Fruit fly (Drosophila melanogaster) whole organism, embryonic: Measurements from ENCODE around the gene Ir68b.

ENCODE experiments used
- Abd-B ChIP-seq: fragments of 200-800 bp; sonication (Bioruptor generic); optimal IDR thresholded peaks from 2 replicates; lab custom pipeline; 2018; ENCODE audit warnings: missing biosample characterization, mild to moderate bottlenecking, missing genetic modification characterization, moderate library complexity
- CG10462 ChIP-seq: fragments of 200-800 bp; sonication (Bioruptor generic); optimal IDR thresholded peaks from 2 replicates; lab custom pipeline; 2016; ENCODE audit warnings: missing biosample characterization, missing genetic modification characterization
- CG10979 ChIP-seq: fragments of 200-800 bp; sonication (Bioruptor generic); optimal IDR thresholded peaks from 2 replicates; lab custom pipeline; 2018; ENCODE audit warnings: missing biosample characterization, mild to moderate bottlenecking, missing genetic modification characterization, moderate library complexity
- CG12071 ChIP-seq: fragments of 200-800 bp; sonication (Bioruptor generic); optimal IDR thresholded peaks from 3 replicates; lab custom pipeline; 2018; ENCODE audit warnings: missing biosample characterization, mild to moderate bottlenecking, missing genetic modification characterization
- CG14441 ChIP-seq: fragments of 200-800 bp; sonication (Bioruptor generic); IDR thresholded peaks from 2 replicates; pipeline ENCODE4 v1.3.6; 2022; ENCODE audit warnings: missing biosample characterization, missing genetic modification characterization
- CG14860 ChIP-seq: fragments of 200-800 bp; sonication (Bioruptor generic); IDR thresholded peaks from 3 replicates; pipeline ENCODE4 v1.3.6; 2022; ENCODE audit warnings: missing biosample characterization, missing genetic modification characterization; ENCODE audit not compliant: partially characterized antibody
- CG14965 ChIP-seq: fragments of 200-800 bp; sonication (Bioruptor generic); optimal IDR thresholded peaks from 2 replicates; lab custom pipeline; 2016; ENCODE audit warnings: missing biosample characterization, missing genetic modification characterization, borderline replicate concordance
- CG15601 ChIP-seq: fragments of 200-800 bp; sonication (Bioruptor generic); optimal IDR thresholded peaks from 3 replicates; lab custom pipeline; 2019; ENCODE audit warnings: missing biosample characterization, mild to moderate bottlenecking, missing genetic modification characterization, moderate library complexity
- CG17186 ChIP-seq: fragments of 200-800 bp; sonication (Bioruptor generic); optimal IDR thresholded peaks from 3 replicates; lab custom pipeline; 2017; ENCODE audit warnings: missing biosample characterization, missing genetic modification reagents, missing genetic modification characterization
- CG1792 ChIP-seq: fragments of 200-800 bp; sonication (Bioruptor generic); optimal IDR thresholded peaks from 2 replicates; lab custom pipeline; 2016; ENCODE audit warnings: missing biosample characterization, missing genetic modification characterization
- CG2116 ChIP-seq: fragments of 200-800 bp; sonication (Bioruptor generic); optimal IDR thresholded peaks from 3 replicates; lab custom pipeline; 2018; ENCODE audit warnings: missing biosample characterization, mild to moderate bottlenecking, missing genetic modification characterization
- CG2129 ChIP-seq: fragments of 200-800 bp; sonication (Bioruptor generic); IDR thresholded peaks from 2 replicates; pipeline ENCODE4 v1.3.6; 2022; ENCODE audit warnings: missing biosample characterization, missing genetic modification characterization; ENCODE audit not compliant: partially characterized antibody
- CG2712 ChIP-seq: fragments of 200-800 bp; optimal IDR thresholded peaks from 3 replicates; lab custom pipeline; 2019; ENCODE audit warnings: missing biosample characterization, mild to moderate bottlenecking, missing genetic modification characterization, moderate library complexity
- CG30403 ChIP-seq: fragments of 200-800 bp; sonication (Bioruptor generic); optimal IDR thresholded peaks from 3 replicates; lab custom pipeline; 2016; ENCODE audit warnings: missing biosample characterization, missing genetic modification characterization
- CG32767 ChIP-seq: fragments of 200-800 bp; sonication (Bioruptor generic); IDR thresholded peaks from 2 replicates; pipeline ENCODE4 v1.3.6; 2022; ENCODE audit warnings: missing biosample characterization, missing genetic modification characterization
- CG33213 ChIP-seq: fragments of 200-800 bp; sonication (Bioruptor generic); optimal IDR thresholded peaks from 3 replicates; lab custom pipeline; 2016; ENCODE audit warnings: missing biosample characterization, missing genetic modification characterization
- CG4730 ChIP-seq: fragments of 200-800 bp; sonication (Bioruptor generic); IDR thresholded peaks from 2 replicates; pipeline ENCODE4 v1.3.6; 2022; ENCODE audit warnings: missing biosample characterization, missing genetic modification characterization
- CG6175 ChIP-seq: fragments of 200-800 bp; sonication (Bioruptor generic); IDR thresholded peaks from 3 replicates; pipeline ENCODE4 v1.3.6; 2022; ENCODE audit warnings: missing biosample characterization, missing genetic modification characterization
- CG6854 ChIP-seq: fragments of 200-800 bp; sonication (Bioruptor generic); optimal IDR thresholded peaks from 3 replicates; lab custom pipeline; 2017; ENCODE audit warnings: missing biosample characterization, mild to moderate bottlenecking, missing genetic modification characterization
- CG7357 ChIP-seq: fragments of 200-800 bp; sonication (Bioruptor generic); IDR thresholded peaks from 3 replicates; pipeline ENCODE4 v1.3.6; 2022; ENCODE audit warnings: missing biosample characterization, missing genetic modification characterization
- CG8924 ChIP-seq: fragments of 200-800 bp; optimal IDR thresholded peaks from 3 replicates; lab custom pipeline; 2019; ENCODE audit warnings: missing biosample characterization, mild to moderate bottlenecking, missing genetic modification characterization, moderate library complexity
- CG8944 ChIP-seq: fragments of 200-800 bp; sonication (Bioruptor generic); optimal IDR thresholded peaks from 3 replicates; lab custom pipeline; 2016; ENCODE audit warnings: missing biosample characterization, missing genetic modification characterization
- D19A ChIP-seq: fragments of 200-800 bp; optimal IDR thresholded peaks from 3 replicates; lab custom pipeline; 2019; ENCODE audit warnings: missing biosample characterization, mild to moderate bottlenecking, missing genetic modification characterization, moderate library complexity
- Dbx ChIP-seq: fragments of 200-800 bp; sonication (Bioruptor generic); IDR thresholded peaks from 3 replicates; pipeline ENCODE4 v1.3.6; 2022; ENCODE audit warnings: missing biosample characterization, missing genetic modification characterization
- Dp ChIP-seq: fragments of 200-800 bp; sonication (Bioruptor generic); optimal IDR thresholded peaks from 2 replicates; lab custom pipeline; 2018; ENCODE audit warnings: missing biosample characterization, mild to moderate bottlenecking, missing genetic modification characterization, moderate library complexity
- Elba2 ChIP-seq: fragments of 200-800 bp; sonication (Bioruptor generic); optimal IDR thresholded peaks from 3 replicates; lab custom pipeline; 2016; ENCODE audit warnings: missing biosample characterization, missing genetic modification characterization
- NC2β ChIP-seq: fragments of 200-800 bp; sonication (Bioruptor generic); optimal IDR thresholded peaks from 2 replicates; lab custom pipeline; 2016; ENCODE audit warnings: missing biosample characterization, missing genetic modification characterization
- NK7.1 ChIP-seq: fragments of 200-800 bp; sonication (Bioruptor generic); optimal IDR thresholded peaks from 3 replicates; lab custom pipeline; 2016; ENCODE audit warnings: missing biosample characterization, missing genetic modification characterization
- PHDP ChIP-seq: fragments of 200-800 bp; sonication (Bioruptor generic); optimal IDR thresholded peaks from 3 replicates; lab custom pipeline; 2018; ENCODE audit warnings: missing biosample characterization, mild to moderate bottlenecking, missing genetic modification characterization, moderate library complexity
- Poxn ChIP-seq: fragments of 200-800 bp; sonication (Bioruptor generic); IDR thresholded peaks from 2 replicates; pipeline ENCODE4 v1.3.6; 2022; ENCODE audit warnings: missing biosample characterization, missing genetic modification characterization
- Ptx1 ChIP-seq: fragments of 200-800 bp; sonication (Bioruptor generic); IDR thresholded peaks from 2 replicates; pipeline ENCODE4 v1.3.6; 2022; ENCODE audit warnings: missing biosample characterization, missing genetic modification characterization
- Sin3A ChIP-seq: fragments of >200 bp; optimal IDR thresholded peaks from 2 replicates; lab custom pipeline; 2018
- Vsx1 ChIP-seq: fragments of 200-800 bp; sonication (Bioruptor generic); optimal IDR thresholded peaks from 2 replicates; lab custom pipeline; 2017; ENCODE audit warnings: missing biosample characterization, mild to moderate bottlenecking, missing genetic modification characterization, missing genetic modification reagents
- bab2 ChIP-seq: fragments of 200-800 bp; sonication (Bioruptor generic); optimal IDR thresholded peaks from 2 replicates; lab custom pipeline; 2016; ENCODE audit warnings: missing biosample characterization, missing genetic modification characterization
- dmrt11E ChIP-seq: fragments of 200-800 bp; sonication (Bioruptor generic); optimal IDR thresholded peaks from 3 replicates; lab custom pipeline; 2018; ENCODE audit warnings: missing biosample characterization, mild to moderate bottlenecking, missing genetic modification characterization, moderate library complexity
- gsb-n ChIP-seq: fragments of 200-800 bp; sonication (Bioruptor generic); optimal IDR thresholded peaks from 3 replicates; lab custom pipeline; 2018; ENCODE audit warnings: missing biosample characterization, mild to moderate bottlenecking, missing genetic modification characterization
- kah ChIP-seq: fragments of 200-800 bp; sonication (Bioruptor generic); optimal IDR thresholded peaks from 2 replicates; lab custom pipeline; 2018; ENCODE audit warnings: missing biosample characterization, mild to moderate bottlenecking, missing genetic modification characterization
- ken ChIP-seq: fragments of 200-800 bp; sonication (Bioruptor generic); IDR thresholded peaks from 3 replicates; pipeline ENCODE4 v1.3.6; 2022; ENCODE audit warnings: missing biosample characterization, missing genetic modification characterization
- knrl ChIP-seq: fragments of 200-800 bp; sonication (Bioruptor generic); IDR thresholded peaks from 3 replicates; pipeline ENCODE4 v1.3.6; 2022; ENCODE audit warnings: missing biosample characterization, missing genetic modification characterization; ENCODE audit not compliant: partially characterized antibody
- lmd ChIP-seq: fragments of 200-800 bp; sonication (Bioruptor generic); IDR thresholded peaks from 2 replicates; pipeline ENCODE4 v1.3.6; 2022; ENCODE audit warnings: missing biosample characterization, missing genetic modification characterization
- lov ChIP-seq, 2 experiments: fragments of 200-800 bp in 1 of 2; fragments of >200 bp in 1 of 2; sonication (Bioruptor generic) in 1 of 2; IDR thresholded peaks in 1 of 2; optimal IDR thresholded peaks in 1 of 2; 2 replicates in 1 of 2; 3 replicates in 1 of 2; pipeline versions ENCODE4 v1.3.6 to Lab custom; 2017 to 2022; ENCODE audit warnings: missing biosample characterization in 1 of 2, missing genetic modification characterization in 1 of 2
- prd ChIP-seq, 3 experiments: fragments of >200 bp in 2 of 3; fragments of 200-800 bp in 1 of 3; sonication (Bioruptor generic) in 1 of 3; optimal IDR thresholded peaks in 2 of 3; IDR thresholded peaks in 1 of 3; 2 replicates in 2 of 3; 3 replicates in 1 of 3; pipeline versions ENCODE4 v1.3.6 to Lab custom; 2017 to 2022; ENCODE audit warnings: missing biosample characterization in 1 of 3, missing genetic modification characterization in 1 of 3
- pros ChIP-seq: fragments of 200-800 bp; sonication (Bioruptor generic); optimal IDR thresholded peaks from 3 replicates; lab custom pipeline; 2019; ENCODE audit warnings: missing biosample characterization, mild to moderate bottlenecking, missing genetic modification characterization, moderate library complexity
- run ChIP-seq: fragments of 200-800 bp; sonication (Bioruptor generic); optimal IDR thresholded peaks from 3 replicates; lab custom pipeline; 2018; ENCODE audit warnings: missing biosample characterization, mild to moderate bottlenecking, missing genetic modification characterization
- sisA ChIP-seq: fragments of 200-800 bp; sonication (Bioruptor generic); IDR thresholded peaks from 2 replicates; pipeline ENCODE4 v1.3.6; 2022; ENCODE audit warnings: missing biosample characterization, missing genetic modification characterization
- sqz ChIP-seq: fragments of 200-800 bp; sonication (Bioruptor generic); optimal IDR thresholded peaks from 3 replicates; lab custom pipeline; 2018; ENCODE audit warnings: missing biosample characterization, mild to moderate bottlenecking, missing genetic modification characterization
- stc ChIP-seq: fragments of 200-800 bp; sonication (Bioruptor generic); IDR thresholded peaks from 2 replicates; pipeline ENCODE4 v1.3.6; 2022; ENCODE audit warnings: missing biosample characterization, missing genetic modification characterization
- sug ChIP-seq: fragments of 200-800 bp; optimal IDR thresholded peaks from 2 replicates; lab custom pipeline; 2019; ENCODE audit warnings: missing biosample characterization, mild to moderate bottlenecking, missing genetic modification characterization, moderate library complexity
- yki ChIP-seq: fragments of >200 bp; optimal IDR thresholded peaks from 3 replicates; lab custom pipeline; 2018
- zfh2 ChIP-seq: fragments of 200-800 bp; sonication (Bioruptor generic); optimal IDR thresholded peaks from 2 replicates; lab custom pipeline; 2016; ENCODE audit warnings: missing biosample characterization, missing genetic modification characterization

Gene Ir68b

dm6 chr3L:12124138-12124583 lies 3.0 kb downstream of the Ir68b start (continued):
- TF ChIP-seq CG6175 (GFP tag; lab: Robert Waterston, UW) = 0 out of 3 replicates have a peak, but pooled peaks have one; percentile 43
- TF ChIP-seq CG2116 (GFP tag; lab: Kevin White, UChicago) = no peak
- no peak for TF ChIP-seq Sin3A
- peak; percentile 100 for TF ChIP-seq sug (tag; lab: Kevin White, UChicago)
- no peak for TF ChIP-seq bab2 (GFP tag; lab: Kevin White, UChicago)
- peak; percentile 17 for TF ChIP-seq CG10979 (tag; lab: Kevin White, UChicago)
- TF ChIP-seq dmrt11E (tag; lab: Kevin White, UChicago) = no peak
- peak; percentile 19 for TF ChIP-seq Dp
- TF ChIP-seq yki = no peak
- peak; percentile 53 for TF ChIP-seq CG14441
- no peak for TF ChIP-seq NK7.1 (GFP tag; lab: Kevin White, UChicago)
- peak; percentile 14 for TF ChIP-seq CG17186
- no peak for TF ChIP-seq CG4730 (GFP tag; lab: Robert Waterston, UW)
- peak; percentile 54; the same call in 1 of the 3 replicates for TF ChIP-seq Dbx
- TF ChIP-seq CG33213 = no peak
- no peak for TF ChIP-seq sisA (GFP tag; lab: Robert Waterston, UW)
- peak; percentile 6 for TF ChIP-seq CG15601 (tag; lab: Kevin White, UChicago)
- TF ChIP-seq CG14860 (GFP tag; lab: Robert Waterston, UW) = no peak
- TF ChIP-seq CG10462 (GFP tag; lab: Kevin White, UChicago) = no peak
- TF ChIP-seq CG8944 (GFP tag; lab: Kevin White, UChicago) = no peak
- TF ChIP-seq sqz (GFP tag; lab: Kevin White, UChicago) = peak; percentile 28
- peak; percentile 88 for TF ChIP-seq CG12071 (GFP tag; lab: Kevin White, UChicago)
- peak; percentile 40 for TF ChIP-seq Vsx1 (GFP tag; lab: Kevin White, UChicago)
- TF ChIP-seq CG2129 = no peak
- TF ChIP-seq NC2β (GFP tag; lab: Kevin White, UChicago) = no peak
- no peak for TF ChIP-seq PHDP (tag; lab: Kevin White, UChicago)
- TF ChIP-seq kah (GFP tag; lab: Kevin White, UChicago) = peak; percentile 74
- TF ChIP-seq CG14965 (GFP tag; lab: Kevin White, UChicago) = no peak
- no peak for TF ChIP-seq zfh2
- TF ChIP-seq CG32767 (GFP tag; lab: Robert Waterston, UW) = peak; percentile 86
- no peak for TF ChIP-seq CG30403 (GFP tag; lab: Kevin White, UChicago)
- TF ChIP-seq Elba2 (GFP tag; lab: Kevin White, UChicago) = peak; percentile 95
- TF ChIP-seq gsb-n (tag; lab: Kevin White, UChicago) = no peak
- no peak; the same call in 2 of the 3 replicates for TF ChIP-seq knrl (GFP tag; lab: Robert Waterston, UW)
- peak; percentile 6 for TF ChIP-seq Abd-B (GFP tag; lab: Kevin White, UChicago)
- 0 out of 2 replicates have a peak, but pooled peaks have one; percentile 7 for TF ChIP-seq stc (GFP tag; lab: Robert Waterston, UW)
- TF ChIP-seq lov (optimal IDR thresholded peaks at IDR 0.05; lab: Kevin White, UChicago) = no peak
- TF ChIP-seq lov (GFP tag; IDR thresholded peaks at IDR 0.05; lab: Robert Waterston, UW) = peak; percentile 77; the same call in 1 of the 3 replicates
- TF ChIP-seq run = peak; percentile 13
- peak; percentile 32; the same call in 1 of the 2 replicates for TF ChIP-seq lmd
- TF ChIP-seq pros (GFP tag; lab: Kevin White, UChicago) = peak; percentile 89
- no peak for TF ChIP-seq CG7357
- TF ChIP-seq Ptx1 = peak; percentile 27; the same call in 1 of the 2 replicates
- TF ChIP-seq prd (optimal IDR thresholded peaks at IDR 0.05; lab: Kevin White, UChicago) = no peak
- TF ChIP-seq prd (GFP tag; IDR thresholded peaks at IDR 0.05; lab: Robert Waterston, UW) = no peak
- no peak for TF ChIP-seq CG1792 (GFP tag; lab: Kevin White, UChicago)
- peak; percentile 13 for TF ChIP-seq CG6854
- TF ChIP-seq ken (GFP tag; lab: Robert Waterston, UW) = 0 out of 3 replicates have a peak, but pooled peaks have one; percentile 25
- peak; percentile 13 for TF ChIP-seq D19A (tag; lab: Kevin White, UChicago)
- TF ChIP-seq CG2712 (tag; lab: Kevin White, UChicago) = peak; percentile 16
- TF ChIP-seq Poxn = no peak
- TF ChIP-seq CG8924 = peak; percentile 77
